Worm (Caenorhabditis elegans) whole organism, L4 larva: ENCODE data around the gene ZK105.13.

Experiments
- D1046.2 ChIP-seq: fragments of 200-800 bp; sonication (Bioruptor generic); IDR thresholded peaks from 2 replicates; pipeline ENCODE4 v1.3.6; 2022; ENCODE audit warnings: missing genetic modification characterization, missing compliant biosample characterization
- F44E2.7 ChIP-seq: fragments of 200-800 bp; sonication (Bioruptor generic); IDR thresholded peaks from 2 replicates; pipeline ENCODE4 v2.1.2; 2022; ENCODE audit warnings: missing genetic modification characterization, missing compliant biosample characterization
- T20F7.1 ChIP-seq: fragments of 200-800 bp; sonication (Bioruptor generic); optimal IDR thresholded peaks from 2 replicates; lab custom pipeline; 2018; ENCODE audit warnings: mild to moderate bottlenecking, missing genetic modification characterization, missing compliant biosample characterization
- aly-2 ChIP-seq: sonication (generic microtip); optimal IDR thresholded peaks from 2 replicates; lab custom pipeline; 2018; ENCODE audit warnings: missing biosample characterization, missing genetic modification characterization
- arid-1 ChIP-seq: fragments of 200-800 bp; sonication (Bioruptor generic); conservative IDR thresholded peaks from 2 replicates; pipeline ENCODE4 v1.3.6; 2022; ENCODE audit warnings: missing genetic modification reagents, missing genetic modification characterization, missing compliant biosample characterization
- attf-4 ChIP-seq: sonication (generic microtip); optimal IDR thresholded peaks from 3 replicates; lab custom pipeline; 2017; ENCODE audit warnings: missing biosample characterization, missing genetic modification characterization
- ceh-20 ChIP-seq: fragments of 200-800 bp; sonication (Bioruptor generic); IDR thresholded peaks from 2 replicates; pipeline ENCODE4 v1.3.6; 2022; ENCODE audit warnings: missing genetic modification reagents, missing genetic modification characterization, missing compliant biosample characterization
- ceh-44 ChIP-seq: fragments of 200-800 bp; sonication (Bioruptor generic); IDR thresholded peaks from 2 replicates; pipeline ENCODE4 v1.3.6; 2022; ENCODE audit warnings: missing genetic modification reagents, missing genetic modification characterization, missing compliant biosample characterization
- ceh-62 ChIP-seq: sonication (generic microtip); optimal IDR thresholded peaks from 2 replicates; lab custom pipeline; 2017; ENCODE audit warnings: missing biosample characterization, missing genetic modification characterization
- ces-1 ChIP-seq: fragments of 150-350 bp; sonication (generic microtip); optimal IDR thresholded peaks from 4 replicates; lab custom pipeline; 2014; ENCODE audit warnings: missing biosample characterization, missing genetic modification reagents, missing genetic modification characterization
- ctbp-1 ChIP-seq: fragments of 200-800 bp; sonication (Bioruptor generic); IDR thresholded peaks from 2 replicates; pipeline ENCODE4 v1.3.6; 2022; ENCODE audit warnings: missing genetic modification reagents, missing genetic modification characterization, missing compliant biosample characterization
- daf-12 ChIP-seq: fragments of 150-350 bp; optimal IDR thresholded peaks from 2 replicates; lab custom pipeline; 2014; ENCODE audit warnings: missing biosample characterization, missing genetic modification reagents, missing genetic modification characterization
- daf-19 ChIP-seq: fragments of 200-800 bp; sonication (Bioruptor generic); conservative IDR thresholded peaks from 2 replicates; pipeline ENCODE4 v1.3.6; 2022; ENCODE audit warnings: missing genetic modification characterization, missing compliant biosample characterization
- dmd-8 ChIP-seq: fragments of 200-800 bp; sonication (Bioruptor generic); IDR thresholded peaks from 2 replicates; pipeline ENCODE4 v1.3.6; 2022; ENCODE audit warnings: missing genetic modification characterization, missing compliant biosample characterization
- dmd-9 ChIP-seq: fragments of 200-800 bp; sonication (Bioruptor generic); IDR thresholded peaks from 2 replicates; pipeline ENCODE4 v1.3.6; 2022; ENCODE audit warnings: missing genetic modification reagents, missing genetic modification characterization, missing compliant biosample characterization
- duxl-1 ChIP-seq: sonication (generic microtip); optimal IDR thresholded peaks from 2 replicates; lab custom pipeline; 2016; ENCODE audit warnings: mild to moderate bottlenecking, missing genetic modification characterization, moderate library complexity, missing compliant biosample characterization; ENCODE audit not compliant: poor library complexity
- egl-27 ChIP-seq: sonication (generic microtip); optimal IDR thresholded peaks from 3 replicates; lab custom pipeline; 2017; ENCODE audit warnings: missing biosample characterization, missing genetic modification reagents, missing genetic modification characterization
- egl-43 ChIP-seq: fragments of 200-800 bp; sonication (Bioruptor generic); IDR thresholded peaks from 2 replicates; pipeline ENCODE4 v1.3.6; 2022; ENCODE audit warnings: missing genetic modification reagents, missing genetic modification characterization, missing compliant biosample characterization
- hif-1 ChIP-seq, 2 experiments: sonication (generic microtip); optimal IDR thresholded peaks; 2 replicates each; lab custom pipeline; 2016 to 2017; ENCODE audit warnings: missing compliant biosample characterization in 2 of 2, missing genetic modification characterization in 2 of 2, missing genetic modification reagents in 2 of 2, missing genotype in 2 of 2, mild to moderate bottlenecking in 1 of 2
- hlh-11 ChIP-seq: fragments of 200-800 bp; sonication (Bioruptor generic); optimal IDR thresholded peaks from 2 replicates; lab custom pipeline; 2018; ENCODE audit warnings: mild to moderate bottlenecking, missing genetic modification characterization, missing compliant biosample characterization
- hmg-1.1 ChIP-seq: fragments of 200-800 bp; sonication (Bioruptor generic); IDR thresholded peaks from 2 replicates; pipeline ENCODE4 v1.3.6; 2022; ENCODE audit warnings: missing genetic modification reagents, missing genetic modification characterization, missing compliant biosample characterization
- lim-7 ChIP-seq: fragments of 200-800 bp; sonication (Bioruptor generic); IDR thresholded peaks from 2 replicates; pipeline ENCODE4 v1.3.6; 2022; ENCODE audit warnings: missing genetic modification characterization, missing compliant biosample characterization
- lin-29 ChIP-seq: fragments of 200-800 bp; sonication (Bioruptor generic); IDR thresholded peaks from 2 replicates; pipeline ENCODE4 v1.3.6; 2022; ENCODE audit warnings: missing genetic modification reagents, missing genetic modification characterization, missing compliant biosample characterization
- lin-39 ChIP-seq: fragments of 150-350 bp; optimal IDR thresholded peaks from 2 replicates; lab custom pipeline; 2014; ENCODE audit warnings: missing biosample characterization, missing genetic modification reagents, missing genetic modification characterization
- lir-3 ChIP-seq: sonication (generic microtip); optimal IDR thresholded peaks from 2 replicates; lab custom pipeline; 2016; ENCODE audit warnings: mild to moderate bottlenecking, missing genetic modification characterization, missing compliant biosample characterization
- lsy-2 ChIP-seq, 2 experiments: fragments of 150-350 bp in 1 of 2; sonication (generic microtip) in 1 of 2; optimal IDR thresholded peaks; 2 replicates each; lab custom pipeline; 2014 to 2017; ENCODE audit warnings: missing biosample characterization in 2 of 2, missing genetic modification characterization in 2 of 2
- madf-9 ChIP-seq: fragments of 200-800 bp; sonication (Bioruptor generic); conservative IDR thresholded peaks from 2 replicates; pipeline ENCODE4 v1.3.6; 2022; ENCODE audit warnings: missing genetic modification reagents, missing genetic modification characterization, missing compliant biosample characterization
- mdl-1 ChIP-seq, 2 experiments: fragments of 150-350 bp in 1 of 2; sonication (generic microtip) in 1 of 2; optimal IDR thresholded peaks; 2 replicates each; lab custom pipeline; 2014 to 2017; ENCODE audit warnings: missing biosample characterization in 2 of 2, missing genetic modification characterization in 2 of 2
- mxl-2 ChIP-seq: fragments of 200-800 bp; sonication (Bioruptor generic); conservative IDR thresholded peaks from 2 replicates; pipeline ENCODE4 v1.3.6; 2022; ENCODE audit warnings: missing genetic modification reagents, missing genetic modification characterization, missing compliant biosample characterization
- nhr-10 ChIP-seq: fragments of 150-350 bp; optimal IDR thresholded peaks from 2 replicates; lab custom pipeline; 2014; ENCODE audit warnings: missing biosample characterization, missing genetic modification characterization
- nhr-11 ChIP-seq: fragments of 150-350 bp; optimal IDR thresholded peaks from 2 replicates; lab custom pipeline; 2014; ENCODE audit warnings: missing biosample characterization, missing genetic modification characterization
- nhr-237 ChIP-seq: sonication (generic microtip); optimal IDR thresholded peaks from 2 replicates; lab custom pipeline; 2017; ENCODE audit warnings: missing biosample characterization, missing genetic modification characterization
- pha-4 ChIP-seq, 2 experiments: fragments of 150-350 bp in 1 of 2; fragments of 200-800 bp in 1 of 2; sonication (Bioruptor generic) in 1 of 2; IDR thresholded peaks in 1 of 2; optimal IDR thresholded peaks in 1 of 2; 2 replicates each; pipeline versions ENCODE4 v1.3.6 to Lab custom; 2014 to 2022; ENCODE audit warnings: missing genetic modification characterization in 2 of 2, missing genetic modification reagents in 2 of 2, missing biosample characterization in 1 of 2, missing compliant biosample characterization in 1 of 2
- sdz-12 ChIP-seq: fragments of 200-800 bp; sonication (Bioruptor generic); optimal IDR thresholded peaks from 2 replicates; lab custom pipeline; 2018; ENCODE audit warnings: mild to moderate bottlenecking, missing genetic modification characterization, missing compliant biosample characterization
- skn-1 ChIP-seq: fragments of 150-350 bp; optimal IDR thresholded peaks from 2 replicates; lab custom pipeline; 2014; ENCODE audit warnings: missing biosample characterization, missing genetic modification characterization
- snpc-4 ChIP-seq: fragments of 150-350 bp; optimal IDR thresholded peaks from 2 replicates; lab custom pipeline; 2014; ENCODE audit warnings: missing biosample characterization, missing genetic modification characterization
- spr-1 ChIP-seq: sonication (generic microtip); optimal IDR thresholded peaks from 2 replicates; lab custom pipeline; 2016; ENCODE audit warnings: mild to moderate bottlenecking, missing genetic modification characterization, missing compliant biosample characterization
- spr-3 ChIP-seq: fragments of 200-800 bp; sonication (Bioruptor generic); optimal IDR thresholded peaks from 2 replicates; lab custom pipeline; 2018; ENCODE audit warnings: mild to moderate bottlenecking, missing genetic modification characterization, missing compliant biosample characterization
- tra-1 ChIP-seq: fragments of 200-800 bp; sonication (Bioruptor generic); IDR thresholded peaks from 2 replicates; pipeline ENCODE4 v1.3.6; 2022; ENCODE audit warnings: missing genetic modification reagents, missing genetic modification characterization, missing compliant biosample characterization
- unc-39 ChIP-seq: sonication (generic microtip); optimal IDR thresholded peaks from 2 replicates; lab custom pipeline; 2017; ENCODE audit warnings: missing biosample characterization, missing genetic modification characterization
- unc-62 ChIP-seq, 3 experiments: fragments of 150-350 bp in 1 of 3; sonication (generic microtip); optimal IDR thresholded peaks in 2 of 3; peaks in 1 of 3; 1 replicate in 1 of 3; 2 replicates in 2 of 3; lab custom pipeline; 2014 to 2017; ENCODE audit warnings: missing biosample characterization in 3 of 3, missing genetic modification characterization in 3 of 3, missing genetic modification reagents in 3 of 3, missing genotype in 1 of 3
- zag-1 ChIP-seq: fragments of 150-350 bp; optimal IDR thresholded peaks from 2 replicates; lab custom pipeline; 2014; ENCODE audit warnings: missing biosample characterization, missing genetic modification characterization
- zfp-3 ChIP-seq: fragments of 200-800 bp; sonication (Bioruptor generic); conservative IDR thresholded peaks from 2 replicates; pipeline ENCODE4 v1.3.6; 2022; ENCODE audit warnings: missing genetic modification reagents, missing genetic modification characterization, missing compliant biosample characterization
- ztf-7 ChIP-seq: fragments of 150-350 bp; optimal IDR thresholded peaks from 2 replicates; lab custom pipeline; 2014; ENCODE audit warnings: missing biosample characterization, missing genetic modification characterization

The ZK105.13 gene

ce11 chrV:7730488-7730887 is 17.5 kb upstream of the ZK105.13 start (continued):
- TF ChIP-seq F44E2.7 (GFP tag; lab: Robert Waterston, UW) (no peak), lim-7 (GFP tag; lab: Robert Waterston, UW) (no peak), nhr-237 (tag; lab: Kevin White, UChicago) (no peak), lin-39 (tag; lab: Kevin White, UChicago) (no peak), zfp-3 (GFP tag; lab: Robert Waterston, UW) (no peak), tra-1 (GFP tag; lab: Robert Waterston, UW) (no peak), nhr-10 (tag; lab: Kevin White, UChicago) (no peak), snpc-4 (tag; lab: Kevin White, UChicago) (no peak), ctbp-1 (GFP tag; lab: Robert Waterston, UW) (0 out of 2 replicates have a peak, but pooled peaks have one; percentile 12), skn-1 (no peak), daf-19 (no peak), dmd-8 (GFP tag; lab: Robert Waterston, UW) (0 out of 2 replicates have a peak, but pooled peaks have one; percentile 10), unc-39 (tag; lab: Kevin White, UChicago) (no peak), ceh-44 (GFP tag; lab: Robert Waterston, UW) (0 out of 2 replicates have a peak, but pooled peaks have one; percentile 6), attf-4 (tag; lab: Kevin White, UChicago) (no peak), ces-1 (GFP tag; lab: Kevin White, UChicago) (no peak), T20F7.1 (GFP tag; lab: Kevin White, UChicago) (peak; percentile 6), D1046.2 (GFP tag; lab: Robert Waterston, UW) (no peak), pha-4 (GFP tag; IDR thresholded peaks at IDR 0.05; lab: Robert Waterston, UW) (peak; percentile 25; the same call in 1 of the 2 replicates), pha-4 (tag; optimal IDR thresholded peaks at IDR 0.05; lab: Kevin White, UChicago) (no peak), lsy-2 (tag; optimal IDR thresholded peaks at IDR 0.05; lab: Kevin White, UChicago) (peak in 1 of 2 experiments; percentile 68), duxl-1 (tag; lab: Kevin White, UChicago) (peak; percentile 42), nhr-11 (no peak), dmd-9 (GFP tag; lab: Robert Waterston, UW) (peak; percentile 61; the same call in 1 of the 2 replicates), hlh-11 (tag; lab: Kevin White, UChicago) (peak; percentile 60), spr-3 (GFP tag; lab: Kevin White, UChicago) (peak; percentile 1), ceh-62 (no peak), arid-1 (0 out of 2 replicates have a peak, but pooled peaks have one; percentile 61), ztf-7 (peak; percentile 35), sdz-12 (GFP tag; lab: Kevin White, UChicago) (no peak), lin-29 (GFP tag; lab: Robert Waterston, UW) (no peak), aly-2 (tag; lab: Kevin White, UChicago) (no peak), egl-43 (GFP tag; lab: Robert Waterston, UW) (peak; percentile 60; the same call in 1 of the 2 replicates)

- no peak for TF ChIP-seq zag-1
- no peak for TF ChIP-seq egl-27 (tag; lab: Kevin White, UChicago)
- TF ChIP-seq ztf-7 = no peak
- no peak for TF ChIP-seq D1046.2 (GFP tag; lab: Robert Waterston, UW)
- TF ChIP-seq unc-62 (GFP tag; optimal IDR thresholded peaks at IDR 0.05 in 1 of 2; lab: Kevin White, UChicago) = peak in 1 of 2 experiments; percentile 55
- no peak for TF ChIP-seq unc-62 (tag; optimal IDR thresholded peaks at IDR 0.05; lab: Kevin White, UChicago)
- TF ChIP-seq ctbp-1 (GFP tag; lab: Robert Waterston, UW) = no peak
Measured at ce11 chrV:7728679-7729027, 15.7 kb upstream of the ZK105.13 start, which contains the start of gene Y97E10C.1. Gene Y97E10C.1 (plus strand): TSS chrV:7728879.

- TF ChIP-seq dmd-8 (GFP tag; lab: Robert Waterston, UW) (no peak), zag-1 (peak; percentile 53), mdl-1 (tag; optimal IDR thresholded peaks at IDR 0.05; lab: Kevin White, UChicago) (peak; percentile 9 to 56), hif-1 (tag; optimal IDR thresholded peaks at IDR 0.05; lab: Kevin White, UChicago) (peak; percentile 4 to 76), lin-39 (tag; lab: Kevin White, UChicago) (peak; percentile 9), zfp-3 (GFP tag; lab: Robert Waterston, UW) (no peak), ztf-7 (no peak), lir-3 (tag; lab: Kevin White, UChicago) (no peak), mxl-2 (0 out of 2 replicates have a peak, but pooled peaks have one; percentile 9), madf-9 (GFP tag; lab: Robert Waterston, UW) (peak; percentile 58; the same call in 1 of the 2 replicates), hmg-1.1 (GFP tag; lab: Robert Waterston, UW) (peak; percentile 84), egl-43 (GFP tag; lab: Robert Waterston, UW) (peak; percentile 89), daf-12 (no peak), lsy-2 (tag; optimal IDR thresholded peaks at IDR 0.05; lab: Kevin White, UChicago) (peak; percentile 77), spr-1 (tag; lab: Kevin White, UChicago) (peak; percentile 44), pha-4 (GFP tag; IDR thresholded peaks at IDR 0.05; lab: Robert Waterston, UW) (peak; percentile 57; the same call in 1 of the 2 replicates), pha-4 (tag; optimal IDR thresholded peaks at IDR 0.05; lab: Kevin White, UChicago) (no peak), ceh-20 (peak; percentile 92)
Measured at ce11 chrV:7728003-7728678, 15.2 kb upstream of the ZK105.13 start.
